Worm (Caenorhabditis elegans): ENCODE results near the gene hse-5.

ce11 chrIII:4357438-4357837 lies 12.3 kb downstream of the hse-5 start:
- TF ChIP-seq ceh-19 (GFP tag; optimal IDR thresholded peaks at IDR 0.05): no peak
- no peak for TF ChIP-seq F13H6.1 (tag; optimal IDR thresholded peaks at IDR 0.05)
- TF ChIP-seq pha-4 (tag; optimal IDR thresholded peaks at IDR 0.05): no peak
- no peak for TF ChIP-seq rnt-1 (tag; optimal IDR thresholded peaks at IDR 0.05)
- TF ChIP-seq sox-4 (tag; optimal IDR thresholded peaks at IDR 0.05): no peak
- no peak for TF ChIP-seq ceh-22 (tag; optimal IDR thresholded peaks at IDR 0.05)
- no peak for TF ChIP-seq sox-2 (GFP tag; IDR thresholded peaks at IDR 0.05)
- no peak for TF ChIP-seq ceh-45 (GFP tag; IDR thresholded peaks at IDR 0.05)
- TF ChIP-seq hlh-13 (GFP tag; optimal IDR thresholded peaks at IDR 0.05): no peak

All from whole organism, late embryonic.